Fruit fly (Drosophila melanogaster): ENCODE measurements around the gene CG16852.

CG16852 gene

DNA sequence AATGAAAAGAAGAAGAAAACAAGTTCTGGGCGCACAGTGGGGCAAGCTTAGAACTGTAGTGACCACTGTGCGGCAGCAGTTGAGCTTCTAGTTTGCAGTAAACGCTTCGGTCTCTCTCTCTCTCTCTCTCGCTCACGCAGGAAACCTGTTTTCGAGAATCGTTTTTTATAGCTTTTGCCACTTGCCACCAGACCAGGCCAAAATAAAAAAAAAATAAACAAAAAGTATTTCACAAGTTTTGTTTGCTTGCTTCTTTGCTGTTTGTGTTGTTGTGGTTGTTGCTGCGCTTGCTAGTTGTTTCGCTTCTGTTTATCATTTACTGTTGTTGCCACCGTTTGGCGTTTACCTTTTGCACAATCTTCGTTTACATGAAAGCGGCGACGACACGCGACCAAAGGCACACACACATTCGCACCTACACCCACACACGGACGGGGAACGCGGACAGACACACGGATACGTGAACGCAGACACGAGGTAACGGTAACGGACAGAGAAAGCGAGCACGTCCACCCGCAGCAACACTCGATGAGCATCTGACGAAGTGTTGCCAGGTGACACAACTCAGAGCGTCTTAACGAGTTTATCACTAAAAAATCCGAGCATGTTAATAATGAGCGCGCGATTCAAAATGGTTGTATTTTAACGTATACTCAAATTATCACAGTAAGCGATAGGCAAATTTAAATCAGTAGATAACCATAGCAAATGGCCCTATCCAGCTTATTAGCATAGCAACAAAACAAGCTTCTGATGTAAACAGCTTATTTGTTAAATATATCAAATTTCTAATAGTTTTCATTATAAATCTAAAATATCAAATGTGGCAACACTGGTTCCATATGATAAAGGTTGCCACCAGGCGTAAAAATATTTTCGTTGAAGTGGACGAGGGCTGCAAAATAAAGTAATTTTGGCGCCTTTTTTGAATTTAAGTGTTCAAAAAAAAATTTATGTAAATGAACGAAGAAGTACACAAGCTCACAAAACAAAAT lies 8.5 kb downstream of the CG16852 start, which contains the start of gene B4:
B4 (minus strand) TSS at position 543 of the 995 bp plus-strand sequence.
- TF ChIP-seq CG1620 (GFP tag; optimal IDR thresholded peaks at IDR 0.05) (peak; percentile 1), Hr96 (GFP tag; optimal IDR thresholded peaks at IDR 0.05) (peak; percentile 30), bab1 (GFP tag; optimal IDR thresholded peaks at IDR 0.05) (peak; percentile 62), CG14711 (tag; optimal IDR thresholded peaks at IDR 0.05) (peak; percentile 33), CG7101 (tag; optimal IDR thresholded peaks at IDR 0.05) (peak; percentile 17), ovo (GFP tag; optimal IDR thresholded peaks at IDR 0.05) (peak; percentile 91), tj (GFP tag; optimal IDR thresholded peaks at IDR 0.05) (peak; percentile 61), cnc (optimal IDR thresholded peaks at IDR 0.05) (no peak), CG5204 (GFP tag; optimal IDR thresholded peaks at IDR 0.05) (no peak), CG33017 (tag; optimal IDR thresholded peaks at IDR 0.05) (no peak), Mnt (GFP tag; optimal IDR thresholded peaks at IDR 0.05) (peak; percentile 95), CG12768 (GFP tag; optimal IDR thresholded peaks at IDR 0.05) (peak; percentile 15), kay (GFP tag; ENCODE audit: borderline replicate concordance) (peak; percentile 39), cic (GFP tag; optimal IDR thresholded peaks at IDR 0.05) (peak; percentile 58), pad (GFP tag; optimal IDR thresholded peaks at IDR 0.05) (peak; percentile 17)

DNA sequence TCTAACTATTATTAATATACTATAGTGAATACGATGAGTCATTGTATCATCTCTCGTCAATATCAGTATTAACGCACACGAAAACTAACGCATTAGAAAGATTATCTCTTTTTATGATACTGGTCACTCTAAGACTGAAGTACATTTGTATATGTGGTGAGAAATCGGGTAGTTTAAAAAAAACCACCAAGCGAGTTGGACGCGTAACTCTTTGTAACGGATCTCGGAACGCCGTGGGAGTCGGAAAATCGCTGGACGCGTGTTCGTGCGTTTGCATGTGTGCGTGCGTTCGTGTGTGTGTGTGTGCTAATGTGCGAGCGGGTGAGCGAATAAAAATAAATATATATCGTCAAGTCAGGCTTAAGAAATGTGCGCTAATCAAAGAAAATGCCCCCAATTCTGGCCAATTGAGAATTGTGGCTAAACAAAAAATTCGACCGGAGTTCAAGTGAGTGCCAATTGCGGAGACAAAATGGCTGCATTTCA lies 9.5 kb downstream of the CG16852 start, which contains the start of gene kuz:
kuz (plus strand) TSS at position 167 of the 486 bp plus-strand sequence.
- TF ChIP-seq Clk (GFP tag; optimal IDR thresholded peaks at IDR 0.05) (no peak), cic (GFP tag; optimal IDR thresholded peaks at IDR 0.05) (peak; percentile 12), toe (GFP tag; optimal IDR thresholded peaks at IDR 0.05) (no peak), pad (GFP tag; optimal IDR thresholded peaks at IDR 0.05) (peak; percentile 21), CG33017 (tag; optimal IDR thresholded peaks at IDR 0.05) (no peak), bab1 (GFP tag; optimal IDR thresholded peaks at IDR 0.05) (peak; percentile 74), kay (GFP tag; ENCODE audit: borderline replicate concordance) (peak; percentile 98), CG5204 (GFP tag; optimal IDR thresholded peaks at IDR 0.05) (no peak), Hr96 (GFP tag; optimal IDR thresholded peaks at IDR 0.05) (peak; percentile 37), CG11617 (GFP tag; optimal IDR thresholded peaks at IDR 0.05) (no peak), CG12768 (GFP tag; optimal IDR thresholded peaks at IDR 0.05) (peak; percentile 35), ovo (GFP tag; optimal IDR thresholded peaks at IDR 0.05) (peak; percentile 47), CG14711 (tag; optimal IDR thresholded peaks at IDR 0.05) (peak; percentile 41), cnc (optimal IDR thresholded peaks at IDR 0.05) (peak in 1 of 2 experiments; percentile 80), CG1620 (GFP tag; optimal IDR thresholded peaks at IDR 0.05) (no peak), tj (GFP tag; optimal IDR thresholded peaks at IDR 0.05) (peak; percentile 72), Mnt (GFP tag; optimal IDR thresholded peaks at IDR 0.05) (peak; percentile 88), CG7101 (tag; optimal IDR thresholded peaks at IDR 0.05) (peak; percentile 64), CG7045 (GFP tag; optimal IDR thresholded peaks at IDR 0.05) (peak; percentile 14), Crg-1 (GFP tag; optimal IDR thresholded peaks at IDR 0.05) (no peak)

DNA sequence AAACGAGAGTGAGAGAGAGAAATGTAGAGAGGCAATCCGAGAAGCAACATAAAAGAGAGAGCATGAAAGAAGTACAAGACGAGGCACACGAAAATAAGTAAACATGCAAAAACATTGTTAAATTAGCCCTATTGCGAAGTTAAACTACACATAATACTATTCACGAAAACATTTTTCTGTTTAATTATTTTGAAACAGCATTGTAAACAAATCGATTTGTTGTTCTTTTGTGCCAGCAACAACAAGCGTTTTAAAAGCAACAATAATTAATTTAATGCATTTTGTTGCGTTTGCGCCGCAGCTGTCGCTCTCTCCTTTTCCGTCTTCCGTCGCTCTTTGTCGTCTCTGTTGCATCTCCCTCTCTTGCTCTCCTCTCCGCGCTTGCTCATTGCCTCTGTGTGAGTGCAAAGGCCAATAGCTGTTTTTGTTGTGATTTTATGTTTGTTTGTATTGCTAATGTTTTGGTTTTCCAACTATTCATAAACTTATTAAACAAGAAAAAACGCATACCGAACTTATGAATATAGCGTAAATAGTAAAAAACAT lies 10.0 kb downstream of the CG16852 start:
- TF ChIP-seq CG7045 (GFP tag; optimal IDR thresholded peaks at IDR 0.05) (no peak), bab1 (GFP tag; optimal IDR thresholded peaks at IDR 0.05) (no peak), Crg-1 (GFP tag; optimal IDR thresholded peaks at IDR 0.05) (no peak), CG5204 (GFP tag; optimal IDR thresholded peaks at IDR 0.05) (no peak), kay (GFP tag; ENCODE audit: borderline replicate concordance) (no peak), pad (GFP tag; optimal IDR thresholded peaks at IDR 0.05) (no peak), Clk (GFP tag; optimal IDR thresholded peaks at IDR 0.05) (no peak), Hr96 (GFP tag; optimal IDR thresholded peaks at IDR 0.05) (no peak), CG1620 (GFP tag; optimal IDR thresholded peaks at IDR 0.05) (no peak), tj (GFP tag; optimal IDR thresholded peaks at IDR 0.05) (no peak), CG14711 (tag; optimal IDR thresholded peaks at IDR 0.05) (no peak), cnc (optimal IDR thresholded peaks at IDR 0.05) (no peak), CG11617 (GFP tag; optimal IDR thresholded peaks at IDR 0.05) (no peak), CG33017 (tag; optimal IDR thresholded peaks at IDR 0.05) (no peak), toe (GFP tag; optimal IDR thresholded peaks at IDR 0.05) (no peak), CG12768 (GFP tag; optimal IDR thresholded peaks at IDR 0.05) (no peak), CG7101 (tag; optimal IDR thresholded peaks at IDR 0.05) (no peak), Mnt (GFP tag; optimal IDR thresholded peaks at IDR 0.05) (no peak)

DNA sequence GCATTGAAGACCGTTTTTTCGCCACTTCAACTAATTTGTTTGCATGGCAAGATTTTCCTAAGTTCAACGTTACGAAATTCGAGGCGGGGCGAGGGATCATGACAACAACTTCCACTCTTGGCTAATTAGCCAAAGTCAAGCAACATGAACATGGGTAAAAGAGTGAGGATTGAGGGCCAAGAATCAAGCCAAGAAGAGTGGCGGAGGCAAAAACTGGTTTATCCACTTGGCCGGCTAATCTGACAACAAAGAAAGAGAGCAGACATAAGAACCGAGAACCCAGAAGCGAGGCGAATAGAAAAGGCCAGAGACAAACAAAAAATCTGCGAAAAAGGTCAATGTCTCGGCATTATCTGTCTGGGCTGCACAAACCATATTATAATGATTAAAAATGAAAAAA lies 12.1 kb downstream of the CG16852 start:
- TF ChIP-seq Clk (GFP tag; optimal IDR thresholded peaks at IDR 0.05), result no peak
- no peak for TF ChIP-seq CG7101 (tag; optimal IDR thresholded peaks at IDR 0.05)
- no peak for TF ChIP-seq bab1 (GFP tag; optimal IDR thresholded peaks at IDR 0.05)
- no peak for TF ChIP-seq ovo (GFP tag; optimal IDR thresholded peaks at IDR 0.05)
- no peak for TF ChIP-seq CG12768 (GFP tag; optimal IDR thresholded peaks at IDR 0.05)
- TF ChIP-seq CG14711 (tag; optimal IDR thresholded peaks at IDR 0.05), result no peak
- no peak for TF ChIP-seq Hr96 (GFP tag; optimal IDR thresholded peaks at IDR 0.05)
- no peak for TF ChIP-seq pad (GFP tag; optimal IDR thresholded peaks at IDR 0.05)
- TF ChIP-seq CG11617 (GFP tag; optimal IDR thresholded peaks at IDR 0.05), result no peak
- no peak for TF ChIP-seq cnc (optimal IDR thresholded peaks at IDR 0.05)
- TF ChIP-seq CG1620 (GFP tag; optimal IDR thresholded peaks at IDR 0.05), result no peak
- TF ChIP-seq toe (GFP tag; optimal IDR thresholded peaks at IDR 0.05), result no peak
- TF ChIP-seq cic (GFP tag; optimal IDR thresholded peaks at IDR 0.05), result no peak
- TF ChIP-seq CG7045 (GFP tag; optimal IDR thresholded peaks at IDR 0.05), result no peak
- no peak for TF ChIP-seq CG5204 (GFP tag; optimal IDR thresholded peaks at IDR 0.05)
- TF ChIP-seq CG33017 (tag; optimal IDR thresholded peaks at IDR 0.05), result no peak
- TF ChIP-seq kay (GFP tag; ENCODE audit: borderline replicate concordance), result no peak
- TF ChIP-seq tj (GFP tag; optimal IDR thresholded peaks at IDR 0.05), result no peak
- TF ChIP-seq Mnt (GFP tag; optimal IDR thresholded peaks at IDR 0.05), result no peak
- TF ChIP-seq Crg-1 (GFP tag; optimal IDR thresholded peaks at IDR 0.05), result no peak
